Fruit fly (Drosophila melanogaster): ENCODE measurements around the gene Pli.

The Pli gene

dm6 chr3R:23915042-23915428 is 25.2 kb upstream of the Pli start (continued):
- no peak for TF ChIP-seq hkb (optimal IDR thresholded peaks at IDR 0.05)
- TF ChIP-seq hkb (GFP tag; IDR thresholded peaks at IDR 0.05) = peak; percentile 53
- TF ChIP-seq CG8924 (tag; optimal IDR thresholded peaks at IDR 0.05) = peak; percentile 8
- peak; percentile 54 for TF ChIP-seq ind (GFP tag; optimal IDR thresholded peaks at IDR 0.05)
- TF ChIP-seq Meics (GFP tag; optimal IDR thresholded peaks at IDR 0.05) = peak; percentile 43
- TF ChIP-seq fd96Cb (tag; optimal IDR thresholded peaks at IDR 0.05) = peak; percentile 23
- no peak for TF ChIP-seq sna (GFP tag; IDR thresholded peaks at IDR 0.05; ENCODE audit: partially characterized antibody)
- no peak for TF ChIP-seq HHEX (GFP tag; optimal IDR thresholded peaks at IDR 0.05)
- no peak for TF ChIP-seq dmrt11E (tag; optimal IDR thresholded peaks at IDR 0.05)
- peak; percentile 2 for TF ChIP-seq CG6254 (GFP tag; optimal IDR thresholded peaks at IDR 0.05)
- TF ChIP-seq seq (GFP tag; IDR thresholded peaks at IDR 0.05) = no peak
- TF ChIP-seq wdn (GFP tag; IDR thresholded peaks at IDR 0.05) = 0 out of 2 replicates have a peak, but pooled peaks have one; percentile 37
- peak; percentile 25 for TF ChIP-seq grau (tag; optimal IDR thresholded peaks at IDR 0.05)
- no peak for TF ChIP-seq CG2875 (GFP tag; optimal IDR thresholded peaks at IDR 0.05)
- TF ChIP-seq Xrp1 (GFP tag; IDR thresholded peaks at IDR 0.05) = peak; percentile 64; the same call in 1 of the 2 replicates
- peak; percentile 50 for TF ChIP-seq CG2120 (GFP tag; optimal IDR thresholded peaks at IDR 0.05)
- TF ChIP-seq CG4328 (GFP tag; optimal IDR thresholded peaks at IDR 0.05) = no peak
- 0 out of 3 replicates have a peak, but pooled peaks have one; percentile 18 for TF ChIP-seq CG11695 (GFP tag; IDR thresholded peaks at IDR 0.05)
- TF ChIP-seq CG9727 (GFP tag; optimal IDR thresholded peaks at IDR 0.05) = peak; percentile 26
- TF ChIP-seq lilli (GFP tag; optimal IDR thresholded peaks at IDR 0.05) = peak; percentile 19
- TF ChIP-seq Taf1 (GFP tag; IDR thresholded peaks at IDR 0.05) = 0 out of 2 replicates have a peak, but pooled peaks have one; percentile 27
- TF ChIP-seq CG14441 (GFP tag; IDR thresholded peaks at IDR 0.05) = peak; percentile 51
- TF ChIP-seq CG18262 (tag; optimal IDR thresholded peaks at IDR 0.05) = peak; percentile 5
- TF ChIP-seq Abd-B (GFP tag; optimal IDR thresholded peaks at IDR 0.05) = no peak
- peak; percentile 3 for TF ChIP-seq CG18476 (GFP tag; optimal IDR thresholded peaks at IDR 0.05)
- TF ChIP-seq gro (GFP tag; optimal IDR thresholded peaks at IDR 0.05) = no peak
- TF ChIP-seq crol (GFP tag; IDR thresholded peaks at IDR 0.05) = peak; percentile 34; the same call in 1 of the 2 replicates
- peak; percentile 50 for TF ChIP-seq CG32532 (GFP tag; IDR thresholded peaks at IDR 0.05)
- peak; percentile 11 for TF ChIP-seq CG15269 (tag; optimal IDR thresholded peaks at IDR 0.05)
- TF ChIP-seq ems (GFP tag; optimal IDR thresholded peaks at IDR 0.05) = peak; percentile 29
- TF ChIP-seq nmo (GFP tag; optimal IDR thresholded peaks at IDR 0.05) = peak; percentile 11
- peak; percentile 53 for TF ChIP-seq CG2678 (tag; optimal IDR thresholded peaks at IDR 0.05)
- TF ChIP-seq CG12155 (GFP tag; optimal IDR thresholded peaks at IDR 0.05) = peak; percentile 3
- no peak for TF ChIP-seq Trl (optimal IDR thresholded peaks at IDR 0.05)
- TF ChIP-seq Trl (GFP tag; optimal IDR thresholded peaks at IDR 0.05) = peak; percentile 7
- 0 out of 2 replicates have a peak, but pooled peaks have one; percentile 36 for TF ChIP-seq CG10366 (GFP tag; IDR thresholded peaks at IDR 0.05)
- TF ChIP-seq MESR4 (GFP tag; optimal IDR thresholded peaks at IDR 0.05) = no peak
- TF ChIP-seq ash1 (GFP tag; optimal IDR thresholded peaks at IDR 0.05) = no peak
- peak; percentile 60; the same call in 1 of the 3 replicates for TF ChIP-seq so (GFP tag; IDR thresholded peaks at IDR 0.05)
- TF ChIP-seq CG3163 (GFP tag; optimal IDR thresholded peaks at IDR 0.05) = no peak
- TF ChIP-seq E2f1 (GFP tag; IDR thresholded peaks at IDR 0.05) = peak; percentile 34; the same call in 1 of the 2 replicates
- peak; percentile 49 for TF ChIP-seq Sox102F (GFP tag; optimal IDR thresholded peaks at IDR 0.05)
- TF ChIP-seq unc-4 (GFP tag; IDR thresholded peaks at IDR 0.05; ENCODE audit: partially characterized antibody) = no peak
- TF ChIP-seq CkIIα-i1 (GFP tag; IDR thresholded peaks at IDR 0.05) = 0 out of 2 replicates have a peak, but pooled peaks have one; percentile 19
- peak; percentile 33 for TF ChIP-seq Hr3 (GFP tag; optimal IDR thresholded peaks at IDR 0.05)
- TF ChIP-seq pita (GFP tag; optimal IDR thresholded peaks at IDR 0.05) = no peak
- peak; percentile 4 for TF ChIP-seq CG8388 (GFP tag; optimal IDR thresholded peaks at IDR 0.05)
- peak; percentile 66 for TF ChIP-seq Med (GFP tag)
- peak; percentile 42; the same call in 1 of the 2 replicates for TF ChIP-seq Ada2b (GFP tag; IDR thresholded peaks at IDR 0.05)
- TF ChIP-seq CG8290 (GFP tag; optimal IDR thresholded peaks at IDR 0.05) = no peak
- TF ChIP-seq CG8290 (tag; optimal IDR thresholded peaks at IDR 0.05) = peak in 1 of 2 experiments; percentile 31

Measured in whole organism, embryonic.